Worm (Caenorhabditis elegans): Measurements from ENCODE around the gene ZC404.15.

ZC404.15 gene

ce11 chrV:6771645-6772044 lies 8.6 kb upstream of the ZC404.15 start, which contains the start of gene srh-30:
srh-30 (minus strand) TSS chrV:6771745.
- TF ChIP-seq mxl-3 (GFP tag; optimal IDR thresholded peaks at IDR 0.05) (no peak), tra-1 (GFP tag; IDR thresholded peaks at IDR 0.05) (no peak), jun-1 (tag; optimal IDR thresholded peaks at IDR 0.05) (no peak), F26F4.8 (GFP tag; conservative IDR thresholded peaks at IDR 0.05) (no peak)

ce11 chrV:6773735-6774134 lies 6.5 kb upstream of the ZC404.15 start, which contains the start of gene ZC404.16:
ZC404.16 (minus strand) TSS chrV:6773835.
- TF ChIP-seq lin-39 (tag; optimal IDR thresholded peaks at IDR 0.05) (no peak), Y48G9A.11 (GFP tag; IDR thresholded peaks at IDR 0.05) (no peak), T20F7.1 (GFP tag; optimal IDR thresholded peaks at IDR 0.05) (no peak), ceh-62 (tag; optimal IDR thresholded peaks at IDR 0.05) (no peak), nhr-25 (tag; optimal IDR thresholded peaks at IDR 0.05; ENCODE audit: borderline replicate concordance, insufficient read depth) (no peak), fkh-10 (GFP tag; optimal IDR thresholded peaks at IDR 0.05) (no peak), nhr-102 (tag; optimal IDR thresholded peaks at IDR 0.05) (no peak), hlh-30 (tag; optimal IDR thresholded peaks at IDR 0.05; ENCODE audit: insufficient read depth) (no peak), aly-2 (tag; optimal IDR thresholded peaks at IDR 0.05) (no peak), mdl-1 (tag; optimal IDR thresholded peaks at IDR 0.05) (no peak), mes-2 (tag; optimal IDR thresholded peaks at IDR 0.05; ENCODE audit: poor library complexity, severe bottlenecking) (no peak), mxl-3 (GFP tag; optimal IDR thresholded peaks at IDR 0.05) (no peak)

- peak in 1 of 2 experiments; percentile 22 for TF ChIP-seq unc-62 (GFP tag; optimal IDR thresholded peaks at IDR 0.05 in 1 of 2)
- TF ChIP-seq unc-62 (tag; optimal IDR thresholded peaks at IDR 0.05): no peak
- TF ChIP-seq nhr-28 (tag; optimal IDR thresholded peaks at IDR 0.05): no peak
Observed at ce11 chrV:6775708-6776107, 4.6 kb upstream of the ZC404.15 start, which contains the start of gene srh-28. srh-28 (minus strand) TSS chrV:6775808.

- TF ChIP-seq nhr-28 (tag; optimal IDR thresholded peaks at IDR 0.05) (no peak), spr-3 (GFP tag; optimal IDR thresholded peaks at IDR 0.05) (no peak), dmd-8 (GFP tag; IDR thresholded peaks at IDR 0.05) (no peak), dmd-6 (GFP tag; IDR thresholded peaks at IDR 0.05) (no peak), fkh-10 (GFP tag; optimal IDR thresholded peaks at IDR 0.05) (no peak)
Observed at ce11 chrV:6778457-6778856, 1.8 kb upstream of the ZC404.15 start.

ce11 chrV:6780676-6781075 lies 410 bp downstream of the ZC404.15 start:
- TF ChIP-seq lsy-2 (tag; optimal IDR thresholded peaks at IDR 0.05) (no peak), ceh-28 (tag; optimal IDR thresholded peaks at IDR 0.05) (no peak), aha-1 (tag) (peak; percentile 34)

- TF ChIP-seq F10B5.3 (tag; optimal IDR thresholded peaks at IDR 0.05): no peak
- TF ChIP-seq dmd-6 (GFP tag; IDR thresholded peaks at IDR 0.05): no peak
- TF ChIP-seq ZK546.5 (tag; optimal IDR thresholded peaks at IDR 0.05): no peak
- no peak for TF ChIP-seq nhr-48 (tag; optimal IDR thresholded peaks at IDR 0.05)
Observed at ce11 chrV:6782260-6782659, 2.0 kb downstream of the ZC404.15 start.

- TF ChIP-seq duxl-1 (tag; optimal IDR thresholded peaks at IDR 0.05; ENCODE audit: poor library complexity) (no peak), dmd-8 (GFP tag; IDR thresholded peaks at IDR 0.05) (0 out of 2 replicates have a peak, but pooled peaks have one; percentile 40), hif-1 (tag; optimal IDR thresholded peaks at IDR 0.05) (no peak), ceh-82 (tag; optimal IDR thresholded peaks at IDR 0.05) (no peak), unc-62 (GFP tag; optimal IDR thresholded peaks at IDR 0.05 in 1 of 2) (peak in 1 of 2 experiments; percentile 63), unc-62 (tag; optimal IDR thresholded peaks at IDR 0.05) (no peak), spr-3 (GFP tag; optimal IDR thresholded peaks at IDR 0.05) (no peak), cey-2 (tag; optimal IDR thresholded peaks at IDR 0.05; ENCODE audit: borderline replicate concordance, insufficient read depth) (no peak), lin-1 (GFP tag; IDR thresholded peaks at IDR 0.05) (no peak), pqm-1 (tag; optimal IDR thresholded peaks at IDR 0.05) (no peak), lin-39 (tag; optimal IDR thresholded peaks at IDR 0.05) (no peak), tra-1 (GFP tag; IDR thresholded peaks at IDR 0.05) (no peak), Y48G9A.11 (GFP tag; IDR thresholded peaks at IDR 0.05) (no peak), nhr-41 (GFP tag; IDR thresholded peaks at IDR 0.05) (no peak), nhr-25 (tag; optimal IDR thresholded peaks at IDR 0.05; ENCODE audit: borderline replicate concordance, insufficient read depth) (no peak), nhr-28 (tag; optimal IDR thresholded peaks at IDR 0.05) (no peak), ceh-28 (tag; optimal IDR thresholded peaks at IDR 0.05) (no peak), lin-38 (GFP tag; IDR thresholded peaks at IDR 0.05) (0 out of 2 replicates have a peak, but pooled peaks have one; percentile 19), skn-1 (tag; optimal IDR thresholded peaks at IDR 0.05) (no peak), sdz-12 (GFP tag; optimal IDR thresholded peaks at IDR 0.05) (no peak), lsy-2 (tag; optimal IDR thresholded peaks at IDR 0.05) (no peak)
Observed at ce11 chrV:6783044-6783625, 2.9 kb downstream of the ZC404.15 start.

Data from whole organism, L4 larva.